Worm (Caenorhabditis elegans) whole organism, L1 larva: ENCODE measurements around the gene dlhd-1.

Source experiments
- C16A3.4 ChIP-seq: fragments of 150-350 bp; optimal IDR thresholded peaks from 2 replicates; lab custom pipeline; 2014; ENCODE audit warnings: missing biosample characterization, missing genetic modification characterization
- alr-1 ChIP-seq: fragments of 200-800 bp; sonication (Bioruptor generic); optimal IDR thresholded peaks from 2 replicates; lab custom pipeline; 2018; ENCODE audit warnings: borderline replicate concordance, mild to moderate bottlenecking, missing genetic modification characterization, missing compliant biosample characterization
- ama-1 ChIP-seq: fragments of 150-350 bp; optimal IDR thresholded peaks from 2 replicates; lab custom pipeline; 2014
- blmp-1 ChIP-seq: fragments of 150-350 bp; optimal IDR thresholded peaks from 2 replicates; lab custom pipeline; 2014; ENCODE audit warnings: missing biosample characterization, missing genetic modification characterization
- ceh-63 ChIP-seq: fragments of 200-800 bp; sonication (Bioruptor generic); optimal IDR thresholded peaks from 2 replicates; lab custom pipeline; 2018; ENCODE audit warnings: mild to moderate bottlenecking, missing genetic modification characterization, missing compliant biosample characterization
- ces-1 ChIP-seq: fragments of 150-350 bp; optimal IDR thresholded peaks from 2 replicates; lab custom pipeline; 2014; ENCODE audit warnings: missing biosample characterization, missing genetic modification reagents, missing genetic modification characterization
- dsc-1 ChIP-seq: sonication (generic microtip); optimal IDR thresholded peaks from 2 replicates; lab custom pipeline; 2016; ENCODE audit warnings: mild to moderate bottlenecking, missing genetic modification characterization, missing compliant biosample characterization
- efl-1 ChIP-seq, 4 experiments: fragments of 150-350 bp; optimal IDR thresholded peaks in 3 of 4; peaks in 1 of 4; 1 replicate in 1 of 4; 2 replicates in 3 of 4; lab custom pipeline; 2014; ENCODE audit warnings: missing biosample characterization in 2 of 4, missing genetic modification characterization in 2 of 4, missing genetic modification reagents in 2 of 4
- efl-3 ChIP-seq: fragments of 200-800 bp; sonication (Bioruptor generic); optimal IDR thresholded peaks from 2 replicates; lab custom pipeline; 2018; ENCODE audit warnings: mild to moderate bottlenecking, missing genetic modification characterization, missing compliant biosample characterization
- egl-27 ChIP-seq, 2 experiments: fragments of 150-350 bp in 1 of 2; sonication (generic microtip); optimal IDR thresholded peaks; 3 replicates each; lab custom pipeline; 2017 to 2018; ENCODE audit warnings: missing biosample characterization in 2 of 2, missing genetic modification characterization in 2 of 2, missing genetic modification reagents in 2 of 2
- elt-2 ChIP-seq: sonication (generic microtip); optimal IDR thresholded peaks from 2 replicates; lab custom pipeline; 2016; ENCODE audit warnings: missing genetic modification characterization, mild to moderate bottlenecking, inconsistent platforms, missing compliant biosample characterization, missing genetic modification reagents
- elt-3 ChIP-seq, 6 experiments: fragments of 150-350 bp in 1 of 6; sonication (generic microtip); optimal IDR thresholded peaks; 2 replicates each; lab custom pipeline; 2017 to 2018; ENCODE audit warnings: missing biosample characterization in 6 of 6, missing genetic modification characterization in 6 of 6, inconsistent platforms in 1 of 6
- ets-5 ChIP-seq: fragments of 200-800 bp; sonication (Bioruptor generic); IDR thresholded peaks from 2 replicates; pipeline ENCODE4 v1.3.6; 2022; ENCODE audit warnings: missing genetic modification characterization, missing compliant biosample characterization
- grh-1 ChIP-seq: fragments of 200-800 bp; sonication (Bioruptor generic); IDR thresholded peaks from 2 replicates; pipeline ENCODE4 v1.3.6; 2022; ENCODE audit warnings: missing genetic modification reagents, missing genetic modification characterization, missing compliant biosample characterization
- isw-1 ChIP-seq: fragments of 200-800 bp; sonication (Bioruptor generic); IDR thresholded peaks from 2 replicates; pipeline ENCODE4 v1.3.6; 2022; ENCODE audit warnings: missing genetic modification characterization, missing compliant biosample characterization
- lin-14 ChIP-seq: fragments of 200-800 bp; sonication (Bioruptor generic); optimal IDR thresholded peaks from 2 replicates; lab custom pipeline; 2018; ENCODE audit warnings: mild to moderate bottlenecking, missing genetic modification characterization, moderate library complexity, missing compliant biosample characterization
- lin-35 ChIP-seq, 2 experiments: fragments of 150-350 bp; optimal IDR thresholded peaks; 2 replicates each; lab custom pipeline; 2014; ENCODE audit warnings: missing biosample characterization in 2 of 2, missing genetic modification characterization in 2 of 2, missing genetic modification reagents in 2 of 2
- lir-3 ChIP-seq: sonication (generic microtip); optimal IDR thresholded peaks from 2 replicates; lab custom pipeline; 2016; ENCODE audit warnings: mild to moderate bottlenecking, missing genetic modification characterization, moderate library complexity, missing compliant biosample characterization; ENCODE audit not compliant: poor library complexity
- mab-9 ChIP-seq: fragments of 200-800 bp; sonication (Bioruptor generic); IDR thresholded peaks from 2 replicates; pipeline ENCODE4 v1.3.6; 2022; ENCODE audit warnings: missing genetic modification reagents, missing genetic modification characterization, missing compliant biosample characterization
- mdl-1 ChIP-seq, 2 experiments: fragments of 150-350 bp; optimal IDR thresholded peaks; 2 replicates each; lab custom pipeline; 2014 to 2017; ENCODE audit warnings: missing biosample characterization in 2 of 2, missing genetic modification characterization in 2 of 2, inconsistent platforms in 1 of 2
- mep-1 ChIP-seq: fragments of 150-350 bp; optimal IDR thresholded peaks from 2 replicates; lab custom pipeline; 2014; ENCODE audit warnings: missing biosample characterization, missing genetic modification characterization
- nhr-11 ChIP-seq: fragments of 150-350 bp; optimal IDR thresholded peaks from 2 replicates; lab custom pipeline; 2014; ENCODE audit warnings: missing biosample characterization, missing genetic modification characterization
- nhr-12 ChIP-seq: sonication (generic microtip); optimal IDR thresholded peaks from 2 replicates; lab custom pipeline; 2017; ENCODE audit warnings: missing biosample characterization, missing genetic modification characterization
- nhr-19 ChIP-seq: fragments of 200-800 bp; sonication (Bioruptor generic); conservative IDR thresholded peaks from 2 replicates; pipeline ENCODE4 v1.3.6; 2022; ENCODE audit warnings: missing genetic modification characterization, missing compliant biosample characterization
- nhr-237 ChIP-seq: fragments of 150-350 bp; optimal IDR thresholded peaks from 2 replicates; lab custom pipeline; 2014; ENCODE audit warnings: missing biosample characterization, missing genetic modification characterization
- nhr-84 ChIP-seq: sonication (generic microtip); optimal IDR thresholded peaks from 2 replicates; lab custom pipeline; 2017; ENCODE audit warnings: missing biosample characterization, missing genetic modification characterization
- nhr-85 ChIP-seq: sonication (generic microtip); peaks from one replicate; lab custom pipeline; 2016; ENCODE audit warnings: missing genetic modification characterization, inconsistent platforms, missing compliant biosample characterization
- pag-3 ChIP-seq: sonication (generic microtip); optimal IDR thresholded peaks from 2 replicates; lab custom pipeline; 2017; ENCODE audit warnings: missing genetic modification characterization, mild to moderate bottlenecking, missing compliant biosample characterization, antibody characterized with exemption, borderline replicate concordance; ENCODE audit not compliant: insufficient read depth
- pqm-1 ChIP-seq: sonication (generic microtip); optimal IDR thresholded peaks from 3 replicates; lab custom pipeline; 2017; ENCODE audit warnings: missing biosample characterization, missing genetic modification characterization
- skn-1 ChIP-seq: fragments of 150-350 bp; optimal IDR thresholded peaks from 2 replicates; lab custom pipeline; 2014; ENCODE audit warnings: missing biosample characterization, missing genetic modification characterization
- sptf-1 ChIP-seq: fragments of 150-350 bp; optimal IDR thresholded peaks from 2 replicates; lab custom pipeline; 2014; ENCODE audit warnings: missing biosample characterization, missing genetic modification characterization
- swsn-7 ChIP-seq: sonication (generic microtip); optimal IDR thresholded peaks from 2 replicates; lab custom pipeline; 2016; ENCODE audit warnings: missing genetic modification characterization, missing compliant biosample characterization
- tlp-1 ChIP-seq: fragments of 150-350 bp; optimal IDR thresholded peaks from 2 replicates; lab custom pipeline; 2014; ENCODE audit warnings: missing biosample characterization, missing genetic modification characterization
- unc-130 ChIP-seq: fragments of 150-350 bp; optimal IDR thresholded peaks from 2 replicates; lab custom pipeline; 2017; ENCODE audit warnings: missing biosample characterization, missing genetic modification characterization, inconsistent platforms
- unc-62 ChIP-seq: fragments of 150-350 bp; optimal IDR thresholded peaks from 2 replicates; lab custom pipeline; 2014; ENCODE audit warnings: missing biosample characterization, missing genetic modification reagents, missing genetic modification characterization
- unc-86 ChIP-seq: sonication (generic microtip); optimal IDR thresholded peaks from 2 replicates; lab custom pipeline; 2016; ENCODE audit warnings: missing genetic modification characterization, missing compliant biosample characterization
- vab-15 ChIP-seq: sonication (generic microtip); optimal IDR thresholded peaks from 2 replicates; lab custom pipeline; 2017; ENCODE audit warnings: missing genotype, mild to moderate bottlenecking, missing genetic modification characterization, missing compliant biosample characterization
- xbp-1 ChIP-seq: sonication (generic microtip); optimal IDR thresholded peaks from 2 replicates; lab custom pipeline; 2016; ENCODE audit warnings: missing genetic modification characterization, missing compliant biosample characterization
- zip-4 ChIP-seq: fragments of 200-800 bp; sonication (Bioruptor generic); optimal IDR thresholded peaks from 2 replicates; lab custom pipeline; 2018; ENCODE audit warnings: mild to moderate bottlenecking, missing genetic modification characterization, moderate library complexity, missing compliant biosample characterization
- ztf-11 ChIP-seq, 2 experiments: sonication (generic microtip); optimal IDR thresholded peaks; 2 replicates each; lab custom pipeline; 2016 to 2017; ENCODE audit warnings: missing genetic modification characterization in 2 of 2, missing biosample characterization in 1 of 2, missing compliant biosample characterization in 1 of 2
- ztf-4 ChIP-seq: fragments of 150-350 bp; optimal IDR thresholded peaks from 2 replicates; lab custom pipeline; 2014; ENCODE audit warnings: missing biosample characterization, missing genetic modification characterization

dlhd-1 gene

ce11 chrII:1197074-1197473 lies 25.1 kb upstream of the dlhd-1 start, which contains the start of gene F53A10.2:
F53A10.2 (plus strand) TSS chrII:1197374.
- no peak for TF ChIP-seq vab-15 (tag; lab: Kevin White, UChicago)
- no peak for TF ChIP-seq grh-1
- no peak for TF ChIP-seq nhr-237 (tag; lab: Kevin White, UChicago)
- no peak for TF ChIP-seq lin-35 (GFP tag; optimal IDR thresholded peaks at IDR 0.05; lab: Kevin White, UChicago)
- TF ChIP-seq efl-1 (optimal IDR thresholded peaks at IDR 0.05; lab: Kevin White, UChicago), result no peak
- TF ChIP-seq efl-1 (GFP tag; optimal IDR thresholded peaks at IDR 0.05 in 1 of 2; lab: Kevin White, UChicago), result no peak
- no peak for TF ChIP-seq pqm-1 (tag; lab: Kevin White, UChicago)
- TF ChIP-seq elt-3 (tag; optimal IDR thresholded peaks at IDR 0.05; lab: Kevin White, UChicago), result no peak
- no peak for TF ChIP-seq tlp-1 (tag; lab: Kevin White, UChicago)
- TF ChIP-seq nhr-19, result no peak
- no peak for TF ChIP-seq ztf-4 (tag; lab: Kevin White, UChicago)
- TF ChIP-seq nhr-12 (tag; lab: Kevin White, UChicago), result no peak
- no peak for TF ChIP-seq nhr-84 (tag; lab: Kevin White, UChicago)
- no peak for TF ChIP-seq ets-5
- no peak for TF ChIP-seq egl-27 (tag; optimal IDR thresholded peaks at IDR 0.05; lab: Kevin White, UChicago)
- no peak for TF ChIP-seq lir-3
- no peak for TF ChIP-seq pag-3 (tag; lab: Kevin White, UChicago)
- no peak for TF ChIP-seq blmp-1 (tag; lab: Kevin White, UChicago)

ce11 chrII:1196129-1196528 lies 24.2 kb upstream of the dlhd-1 start:
- TF ChIP-seq sptf-1 (tag; lab: Kevin White, UChicago) (no peak), ama-1 (lab: Kevin White, UChicago) (no peak), dsc-1 (tag; lab: Kevin White, UChicago) (no peak), mep-1 (no peak), isw-1 (GFP tag; lab: Robert Waterston, UW) (no peak), unc-130 (tag; lab: Kevin White, UChicago) (no peak), ceh-63 (GFP tag; lab: Kevin White, UChicago) (no peak), ces-1 (GFP tag; lab: Kevin White, UChicago) (no peak), ztf-11 (tag; optimal IDR thresholded peaks at IDR 0.05; lab: Kevin White, UChicago) (no peak), mab-9 (no peak), alr-1 (tag; lab: Kevin White, UChicago) (no peak), efl-3 (GFP tag; lab: Kevin White, UChicago) (no peak), C16A3.4 (tag; lab: Kevin White, UChicago) (no peak), zip-4 (no peak), unc-62 (GFP tag; lab: Kevin White, UChicago) (no peak)

ce11 chrII:1191853-1192252 lies 19.9 kb upstream of the dlhd-1 start:
- TF ChIP-seq blmp-1 (tag; lab: Kevin White, UChicago) (peak; percentile 93), nhr-11 (tag; lab: Kevin White, UChicago) (no peak), ama-1 (lab: Kevin White, UChicago) (no peak)

- no peak for TF ChIP-seq xbp-1 (tag; lab: Kevin White, UChicago)
- peak; percentile 49 for TF ChIP-seq lin-14 (GFP tag; lab: Kevin White, UChicago)
- TF ChIP-seq pag-3 (tag; lab: Kevin White, UChicago), result peak; percentile 76
- no peak for TF ChIP-seq swsn-7 (tag; lab: Kevin White, UChicago)
- TF ChIP-seq unc-86 (tag; lab: Kevin White, UChicago), result no peak
- no peak for TF ChIP-seq skn-1 (tag; lab: Kevin White, UChicago)
- TF ChIP-seq blmp-1 (tag; lab: Kevin White, UChicago), result peak; percentile 95
- TF ChIP-seq elt-2 (tag; lab: Kevin White, UChicago), result peak; percentile 54
- peak in 4 of 6 experiments; percentile 26 to 71 (median 47) for TF ChIP-seq elt-3 (tag; optimal IDR thresholded peaks at IDR 0.05; lab: Kevin White, UChicago)
- no peak for TF ChIP-seq mdl-1 (tag; optimal IDR thresholded peaks at IDR 0.05; lab: Kevin White, UChicago)
- peak; percentile 72 for TF ChIP-seq nhr-85
- TF ChIP-seq isw-1 (GFP tag; lab: Robert Waterston, UW), result no peak
These were observed 17.7 kb upstream of the dlhd-1 start for ce11 chrII:1189652-1190051.
